Fruit fly (Drosophila melanogaster): ENCODE results near the gene Elo68beta.

The Elo68beta gene

DNA sequence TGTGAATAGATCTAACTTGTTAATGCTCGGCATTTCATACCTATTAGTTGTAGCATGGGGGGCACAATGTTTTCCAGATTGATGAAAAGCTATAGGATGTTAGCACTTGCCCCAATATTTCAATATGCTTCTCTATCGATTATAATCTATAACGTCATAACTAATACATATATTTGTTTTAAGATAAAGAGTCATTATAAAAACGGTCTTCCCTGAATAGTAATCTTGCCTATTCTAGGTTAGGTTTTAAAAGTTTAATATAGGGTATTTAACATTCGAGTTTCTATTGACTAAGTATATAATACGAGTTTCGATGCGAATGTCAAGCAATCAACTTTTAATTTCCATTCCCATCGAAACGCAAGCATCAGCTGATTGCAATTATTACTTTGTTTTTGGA lies 40.3 kb downstream of the Elo68beta start, which contains the start of the genes CG6321 and Blos2 (continued):
- TF ChIP-seq gsb-n (tag; optimal IDR thresholded peaks at IDR 0.05) (peak; percentile 75), CG17385 (GFP tag; optimal IDR thresholded peaks at IDR 0.05) (peak; percentile 77), CG10979 (tag; optimal IDR thresholded peaks at IDR 0.05) (peak; percentile 81), grn (GFP tag; optimal IDR thresholded peaks at IDR 0.05) (peak; percentile 21), TFAM (GFP tag; optimal IDR thresholded peaks at IDR 0.05) (no peak), Dfd (GFP tag; optimal IDR thresholded peaks at IDR 0.05) (no peak), CG8359 (GFP tag; optimal IDR thresholded peaks at IDR 0.05; ENCODE audit: borderline replicate concordance) (peak; percentile 30), Blimp-1 (GFP tag; optimal IDR thresholded peaks at IDR 0.05) (peak; percentile 78), CG13894 (tag; optimal IDR thresholded peaks at IDR 0.05) (no peak), Mad (GFP tag; optimal IDR thresholded peaks at IDR 0.05) (no peak), CG11085 (GFP tag; IDR thresholded peaks at IDR 0.05) (no peak), Xbp1 (GFP tag; optimal IDR thresholded peaks at IDR 0.05) (peak; percentile 75), vfl (GFP tag; optimal IDR thresholded peaks at IDR 0.05) (peak; percentile 56), chn (GFP tag; optimal IDR thresholded peaks at IDR 0.05) (peak; percentile 42), Hmr (GFP tag; optimal IDR thresholded peaks at IDR 0.05) (peak; percentile 82), Ssrp (tag; optimal IDR thresholded peaks at IDR 0.05) (peak; percentile 67), abd-A (tag; optimal IDR thresholded peaks at IDR 0.05) (no peak), CG9797 (GFP tag; optimal IDR thresholded peaks at IDR 0.05) (no peak), CG17912 (GFP tag; optimal IDR thresholded peaks at IDR 0.05) (no peak), ro (GFP tag; IDR thresholded peaks at IDR 0.05) (no peak), CG6854 (GFP tag; optimal IDR thresholded peaks at IDR 0.05) (peak; percentile 80), CG8478 (optimal IDR thresholded peaks at IDR 0.05) (no peak), CG6254 (GFP tag; optimal IDR thresholded peaks at IDR 0.05) (peak; percentile 23), CG9817 (tag; optimal IDR thresholded peaks at IDR 0.05) (peak; percentile 63), Fer3 (tag; optimal IDR thresholded peaks at IDR 0.05) (peak; percentile 80), CG18764 (GFP tag; optimal IDR thresholded peaks at IDR 0.05) (peak; percentile 4), Side (GFP tag; optimal IDR thresholded peaks at IDR 0.05) (peak; percentile 38), Dbx (GFP tag; IDR thresholded peaks at IDR 0.05) (peak; percentile 63; the same call in 2 of the 3 replicates), peb (GFP tag; IDR thresholded peaks at IDR 0.05) (0 out of 2 replicates have a peak, but pooled peaks have one; percentile 20), CG7928 (GFP tag; optimal IDR thresholded peaks at IDR 0.05) (no peak), hb (GFP tag; IDR thresholded peaks at IDR 0.05; ENCODE audit: partially characterized antibody) (no peak), Myb (GFP tag; optimal IDR thresholded peaks at IDR 0.05) (no peak), Aef1 (GFP tag; IDR thresholded peaks at IDR 0.05) (peak; percentile 30; the same call in 1 of the 3 replicates), CG18476 (GFP tag; optimal IDR thresholded peaks at IDR 0.05) (peak; percentile 65), lmd (GFP tag; IDR thresholded peaks at IDR 0.05) (peak; percentile 68), CG8924 (tag; optimal IDR thresholded peaks at IDR 0.05) (peak; percentile 87), ab (GFP tag; optimal IDR thresholded peaks at IDR 0.05) (no peak), CG14014 (GFP tag; IDR thresholded peaks at IDR 0.05) (peak; percentile 51), Stat92E (GFP tag; optimal IDR thresholded peaks at IDR 0.05) (no peak), HmgD (GFP tag; optimal IDR thresholded peaks at IDR 0.05) (no peak), CG12744 (GFP tag; optimal IDR thresholded peaks at IDR 0.05) (peak; percentile 54), GATAe (GFP tag; conservative IDR thresholded peaks at IDR 0.05) (peak; percentile 55; the same call in 1 of the 2 replicates), CG11456 (GFP tag; IDR thresholded peaks at IDR 0.05) (peak; percentile 57; the same call in 1 of the 3 replicates), Kr (GFP tag; optimal IDR thresholded peaks at IDR 0.05) (no peak), hth (optimal IDR thresholded peaks at IDR 0.05) (no peak), lilli (GFP tag; optimal IDR thresholded peaks at IDR 0.05) (peak; percentile 73), Hey (tag; optimal IDR thresholded peaks at IDR 0.05) (no peak), Dll (GFP tag; IDR thresholded peaks at IDR 0.05; ENCODE audit: partially characterized antibody) (no peak), ap (GFP tag; IDR thresholded peaks at IDR 0.05) (peak; percentile 23; the same call in 1 of the 2 replicates), CG30403 (GFP tag; optimal IDR thresholded peaks at IDR 0.05) (peak; percentile 82), CG15269 (tag; optimal IDR thresholded peaks at IDR 0.05) (peak; percentile 88)
